Fruit fly (Drosophila melanogaster) whole organism, embryonic: ENCODE measurements around the gene cac.

Source experiments
- BtbVII ChIP-seq: fragments of 200-800 bp; sonication (Bioruptor generic); optimal IDR thresholded peaks from 3 replicates; lab custom pipeline; 2017; ENCODE audit warnings: missing biosample characterization, mild to moderate bottlenecking, missing genetic modification characterization
- CG10431 ChIP-seq: fragments of 200-800 bp; sonication (Bioruptor generic); optimal IDR thresholded peaks from 3 replicates; lab custom pipeline; 2018; ENCODE audit warnings: missing biosample characterization, mild to moderate bottlenecking, missing genetic modification characterization
- CG11723 ChIP-seq: fragments of 200-800 bp; sonication (Bioruptor generic); optimal IDR thresholded peaks from 2 replicates; lab custom pipeline; 2017; ENCODE audit warnings: missing biosample characterization, mild to moderate bottlenecking, missing genetic modification characterization
- CG13287 ChIP-seq: fragments of 200-800 bp; sonication (Bioruptor generic); IDR thresholded peaks from 2 replicates; pipeline ENCODE4 v1.3.6; 2022; ENCODE audit warnings: missing biosample characterization, missing genetic modification characterization; ENCODE audit not compliant: partially characterized antibody
- CG14014 ChIP-seq: fragments of 200-800 bp; sonication (Bioruptor generic); IDR thresholded peaks from 2 replicates; pipeline ENCODE4 v1.3.6; 2022; ENCODE audit warnings: missing biosample characterization, missing genetic modification characterization
- CG14965 ChIP-seq: fragments of 200-800 bp; sonication (Bioruptor generic); optimal IDR thresholded peaks from 2 replicates; lab custom pipeline; 2016; ENCODE audit warnings: missing biosample characterization, missing genetic modification characterization, borderline replicate concordance
- CG15269 ChIP-seq: fragments of 200-800 bp; sonication (Bioruptor generic); optimal IDR thresholded peaks from 2 replicates; lab custom pipeline; 2018; ENCODE audit warnings: missing biosample characterization, mild to moderate bottlenecking, missing genetic modification characterization, moderate library complexity
- CG16779 ChIP-seq: fragments of 200-800 bp; sonication (Bioruptor generic); IDR thresholded peaks from 2 replicates; pipeline ENCODE4 v1.3.6; 2022; ENCODE audit warnings: missing biosample characterization, missing genetic modification characterization
- CG16863 ChIP-seq: fragments of 200-800 bp; sonication (Bioruptor generic); optimal IDR thresholded peaks from 3 replicates; lab custom pipeline; 2016; ENCODE audit warnings: missing biosample characterization, missing genetic modification characterization
- CG2129 ChIP-seq: fragments of 200-800 bp; sonication (Bioruptor generic); IDR thresholded peaks from 2 replicates; pipeline ENCODE4 v1.3.6; 2022; ENCODE audit warnings: missing biosample characterization, missing genetic modification characterization; ENCODE audit not compliant: partially characterized antibody
- CG2712 ChIP-seq: fragments of 200-800 bp; optimal IDR thresholded peaks from 3 replicates; lab custom pipeline; 2019; ENCODE audit warnings: missing biosample characterization, mild to moderate bottlenecking, missing genetic modification characterization, moderate library complexity
- CG32767 ChIP-seq: fragments of 200-800 bp; sonication (Bioruptor generic); IDR thresholded peaks from 2 replicates; pipeline ENCODE4 v1.3.6; 2022; ENCODE audit warnings: missing biosample characterization, missing genetic modification characterization
- CG3407 ChIP-seq: fragments of 200-800 bp; sonication (Bioruptor generic); optimal IDR thresholded peaks from 2 replicates; lab custom pipeline; 2018; ENCODE audit warnings: missing biosample characterization, mild to moderate bottlenecking, missing genetic modification characterization
- CG5180 ChIP-seq: fragments of 200-800 bp; sonication (Bioruptor generic); optimal IDR thresholded peaks from 3 replicates; lab custom pipeline; 2017; ENCODE audit warnings: missing biosample characterization, missing genetic modification characterization, mild to moderate bottlenecking, moderate library complexity, missing genetic modification reagents
- CG5953 ChIP-seq: fragments of 200-800 bp; sonication (Bioruptor generic); IDR thresholded peaks from 2 replicates; pipeline ENCODE4 v1.3.6; 2022; ENCODE audit warnings: missing biosample characterization, missing genetic modification characterization
- CG8924 ChIP-seq: fragments of 200-800 bp; optimal IDR thresholded peaks from 3 replicates; lab custom pipeline; 2019; ENCODE audit warnings: missing biosample characterization, mild to moderate bottlenecking, missing genetic modification characterization, moderate library complexity
- CG9609 ChIP-seq: fragments of 200-800 bp; sonication (Bioruptor generic); optimal IDR thresholded peaks from 3 replicates; lab custom pipeline; 2016; ENCODE audit warnings: missing biosample characterization, missing genetic modification characterization
- CG9727 ChIP-seq: fragments of 200-800 bp; sonication (Bioruptor generic); optimal IDR thresholded peaks from 3 replicates; lab custom pipeline; 2017; ENCODE audit warnings: missing biosample characterization, mild to moderate bottlenecking, missing genetic modification characterization
- CG9932 ChIP-seq: fragments of 200-800 bp; sonication (Bioruptor generic); IDR thresholded peaks from 2 replicates; pipeline ENCODE4 v1.3.6; 2022; ENCODE audit warnings: missing biosample characterization, missing genetic modification characterization
- D19A ChIP-seq: fragments of 200-800 bp; optimal IDR thresholded peaks from 3 replicates; lab custom pipeline; 2019; ENCODE audit warnings: missing biosample characterization, mild to moderate bottlenecking, missing genetic modification characterization, moderate library complexity
- H2.0 ChIP-seq: fragments of 200-800 bp; sonication (Bioruptor generic); IDR thresholded peaks from 2 replicates; pipeline ENCODE4 v1.3.6; 2022; ENCODE audit warnings: missing biosample characterization, missing genetic modification characterization
- MBD-R2 ChIP-seq: fragments of 200-800 bp; sonication (Bioruptor generic); IDR thresholded peaks from 2 replicates; pipeline ENCODE4 v1.3.6; 2022; ENCODE audit warnings: missing biosample characterization, missing genetic modification characterization
- Meics ChIP-seq: fragments of 200-800 bp; sonication (Bioruptor generic); optimal IDR thresholded peaks from 2 replicates; lab custom pipeline; 2017; ENCODE audit warnings: missing biosample characterization, mild to moderate bottlenecking, missing genetic modification characterization
- NfI ChIP-seq: fragments of 200-800 bp; sonication (Bioruptor generic); optimal IDR thresholded peaks from 3 replicates; lab custom pipeline; 2018; ENCODE audit warnings: missing biosample characterization, mild to moderate bottlenecking, missing genetic modification characterization, moderate library complexity
- Poxn ChIP-seq: fragments of 200-800 bp; sonication (Bioruptor generic); IDR thresholded peaks from 2 replicates; pipeline ENCODE4 v1.3.6; 2022; ENCODE audit warnings: missing biosample characterization, missing genetic modification characterization
- Rfx ChIP-seq: fragments of 200-800 bp; sonication (Bioruptor generic); IDR thresholded peaks from 2 replicates; pipeline ENCODE4 v1.3.6; 2022; ENCODE audit warnings: missing biosample characterization, missing genetic modification characterization
- Spps ChIP-seq: fragments of 200-800 bp; sonication (Bioruptor generic); optimal IDR thresholded peaks from 2 replicates; lab custom pipeline; 2018; ENCODE audit warnings: missing biosample characterization, mild to moderate bottlenecking, missing genetic modification characterization
- Sry-δ ChIP-seq: fragments of 200-800 bp; sonication (Bioruptor generic); optimal IDR thresholded peaks from 2 replicates; lab custom pipeline; 2016; ENCODE audit warnings: missing biosample characterization, missing genetic modification characterization
- cas ChIP-seq: fragments of 200-800 bp; sonication (Bioruptor generic); IDR thresholded peaks from 2 replicates; pipeline ENCODE4 v1.3.6; 2022; ENCODE audit warnings: missing biosample characterization, missing genetic modification characterization
- chn ChIP-seq: fragments of 200-800 bp; sonication (Bioruptor generic); optimal IDR thresholded peaks from 2 replicates; lab custom pipeline; 2016; ENCODE audit warnings: missing biosample characterization, missing genetic modification characterization
- dmrt11E ChIP-seq: fragments of 200-800 bp; sonication (Bioruptor generic); optimal IDR thresholded peaks from 3 replicates; lab custom pipeline; 2018; ENCODE audit warnings: missing biosample characterization, mild to moderate bottlenecking, missing genetic modification characterization, moderate library complexity
- dysf ChIP-seq: fragments of 200-800 bp; sonication (Bioruptor generic); IDR thresholded peaks from 3 replicates; pipeline ENCODE4 v1.3.6; 2022; ENCODE audit warnings: missing biosample characterization, missing genetic modification characterization
- eve ChIP-seq, 2 experiments: fragments of >200 bp; optimal IDR thresholded peaks; 2 replicates each; lab custom pipeline; 2017; ENCODE audit warnings: missing biosample characterization in 2 of 2, missing genetic modification characterization in 2 of 2
- fd96Cb ChIP-seq: fragments of 200-800 bp; sonication (Bioruptor generic); optimal IDR thresholded peaks from 2 replicates; lab custom pipeline; 2018; ENCODE audit warnings: missing biosample characterization, mild to moderate bottlenecking, missing genetic modification characterization, moderate library complexity
- grau ChIP-seq: fragments of 200-800 bp; optimal IDR thresholded peaks from 3 replicates; lab custom pipeline; 2019; ENCODE audit warnings: missing biosample characterization, mild to moderate bottlenecking, missing genetic modification characterization, moderate library complexity
- gsb ChIP-seq: fragments of 200-800 bp; sonication (Bioruptor generic); IDR thresholded peaks from 2 replicates; pipeline ENCODE4 v1.3.6; 2022; ENCODE audit warnings: missing biosample characterization, missing genetic modification characterization
- gt ChIP-seq: fragments of 200-800 bp; sonication (Bioruptor generic); IDR thresholded peaks from 2 replicates; pipeline ENCODE4 v1.3.6; 2022; ENCODE audit warnings: missing biosample characterization, missing genetic modification characterization
- nau ChIP-seq: fragments of 200-800 bp; sonication (Bioruptor generic); optimal IDR thresholded peaks from 3 replicates; lab custom pipeline; 2017; ENCODE audit warnings: missing biosample characterization, mild to moderate bottlenecking, missing genetic modification characterization, missing genetic modification reagents
- nerfin-1 ChIP-seq: fragments of 200-800 bp; sonication (Bioruptor generic); optimal IDR thresholded peaks from 3 replicates; lab custom pipeline; 2019; ENCODE audit warnings: missing biosample characterization, mild to moderate bottlenecking, missing genetic modification characterization, moderate library complexity
- nom ChIP-seq: fragments of 200-800 bp; sonication (Bioruptor generic); optimal IDR thresholded peaks from 2 replicates; lab custom pipeline; 2017; ENCODE audit warnings: missing biosample characterization, missing genetic modification characterization, mild to moderate bottlenecking, moderate library complexity, missing genetic modification reagents
- repo ChIP-seq: fragments of 200-800 bp; sonication (Bioruptor generic); optimal IDR thresholded peaks from 2 replicates; lab custom pipeline; 2016; ENCODE audit warnings: missing biosample characterization, missing genetic modification characterization
- slbo ChIP-seq: fragments of 200-800 bp; sonication (Bioruptor generic); IDR thresholded peaks from 2 replicates; pipeline ENCODE4 v1.3.6; 2022; ENCODE audit warnings: missing biosample characterization, missing genetic modification characterization
- slou ChIP-seq: fragments of 200-800 bp; sonication (Bioruptor generic); optimal IDR thresholded peaks from 3 replicates; lab custom pipeline; 2016; ENCODE audit warnings: missing biosample characterization, missing genetic modification characterization
- so ChIP-seq: fragments of 200-800 bp; sonication (Bioruptor generic); IDR thresholded peaks from 3 replicates; pipeline ENCODE4 v1.3.6; 2022; ENCODE audit warnings: missing biosample characterization, missing genetic modification characterization
- sug ChIP-seq: fragments of 200-800 bp; optimal IDR thresholded peaks from 2 replicates; lab custom pipeline; 2019; ENCODE audit warnings: missing biosample characterization, mild to moderate bottlenecking, missing genetic modification characterization, moderate library complexity
- tap ChIP-seq: fragments of 200-800 bp; optimal IDR thresholded peaks from 3 replicates; lab custom pipeline; 2019; ENCODE audit warnings: missing biosample characterization, mild to moderate bottlenecking, missing genetic modification characterization, moderate library complexity
- trh ChIP-seq: fragments of 200-800 bp; sonication (Bioruptor generic); optimal IDR thresholded peaks from 2 replicates; lab custom pipeline; 2016; ENCODE audit warnings: missing biosample characterization, missing genetic modification characterization
- usp ChIP-seq: fragments of >200 bp; optimal IDR thresholded peaks from 2 replicates; lab custom pipeline; 2017; ENCODE audit warnings: missing biosample characterization, missing genetic modification characterization
- vnd ChIP-seq: fragments of 200-800 bp; sonication (Bioruptor generic); IDR thresholded peaks from 3 replicates; pipeline ENCODE4 v1.3.6; 2022; ENCODE audit warnings: missing biosample characterization, missing genetic modification characterization; ENCODE audit not compliant: partially characterized antibody
- zfh2 ChIP-seq: fragments of 200-800 bp; sonication (Bioruptor generic); optimal IDR thresholded peaks from 2 replicates; lab custom pipeline; 2016; ENCODE audit warnings: missing biosample characterization, missing genetic modification characterization

cac gene

dm6 chrX:12017815-12018439 is 33.0 kb upstream of the cac start, which contains the start of gene Chrac-16 (continued):
- no peak for TF ChIP-seq CG32767 (GFP tag; lab: Robert Waterston, UW)
- TF ChIP-seq eve (GFP tag; optimal IDR thresholded peaks at IDR 0.05; lab: Kevin White, UChicago), result no peak
- no peak for TF ChIP-seq H2.0 (GFP tag; lab: Robert Waterston, UW)
- TF ChIP-seq CG2129, result peak; percentile 60
- no peak for TF ChIP-seq CG3407 (GFP tag; lab: Kevin White, UChicago)
- no peak for TF ChIP-seq CG15269
- TF ChIP-seq Poxn (GFP tag; lab: Robert Waterston, UW), result no peak
- TF ChIP-seq Spps, result no peak
- TF ChIP-seq Rfx (GFP tag; lab: Robert Waterston, UW), result no peak
- no peak for TF ChIP-seq CG14965 (GFP tag; lab: Kevin White, UChicago)
- TF ChIP-seq so (GFP tag; lab: Robert Waterston, UW), result no peak
- no peak for TF ChIP-seq trh (GFP tag; lab: Kevin White, UChicago)
- no peak for TF ChIP-seq CG16863 (GFP tag; lab: Kevin White, UChicago)
- TF ChIP-seq CG16779 (GFP tag; lab: Robert Waterston, UW), result no peak
- TF ChIP-seq slou, result no peak
- TF ChIP-seq NfI (GFP tag; lab: Kevin White, UChicago), result no peak
- TF ChIP-seq cas, result no peak
- TF ChIP-seq CG11723, result no peak
- TF ChIP-seq Sry-δ (GFP tag; lab: Kevin White, UChicago), result peak; percentile 83
- TF ChIP-seq MBD-R2 (GFP tag; lab: Robert Waterston, UW), result peak; percentile 55
- TF ChIP-seq vnd (GFP tag; lab: Robert Waterston, UW), result peak; percentile 80
- TF ChIP-seq repo (GFP tag; lab: Kevin White, UChicago), result no peak
- TF ChIP-seq grau, result no peak

dm6 chrX:12014800-12015389 is 30.0 kb upstream of the cac start:
- peak; percentile 17 for TF ChIP-seq CG2712 (tag; lab: Kevin White, UChicago)
- TF ChIP-seq dmrt11E, result peak; percentile 7
- no peak for TF ChIP-seq usp (GFP tag; lab: Kevin White, UChicago)
- peak; percentile 36 for TF ChIP-seq CG9727
- TF ChIP-seq gsb (GFP tag; lab: Robert Waterston, UW), result 0 out of 2 replicates have a peak, but pooled peaks have one; percentile 17
- TF ChIP-seq tap (tag; lab: Kevin White, UChicago), result no peak
- no peak for TF ChIP-seq nau
- TF ChIP-seq zfh2 (GFP tag; lab: Kevin White, UChicago), result peak; percentile 7
- TF ChIP-seq slbo (GFP tag; lab: Robert Waterston, UW), result peak; percentile 25
- TF ChIP-seq CG9932 (GFP tag; lab: Robert Waterston, UW), result no peak
- 0 out of 2 replicates have a peak, but pooled peaks have one; percentile 5 for TF ChIP-seq CG14014 (GFP tag; lab: Robert Waterston, UW)
- TF ChIP-seq D19A, result peak; percentile 10
- TF ChIP-seq gt (GFP tag; lab: Robert Waterston, UW), result no peak
- peak; percentile 40; the same call in 1 of the 3 replicates for TF ChIP-seq dysf (GFP tag; lab: Robert Waterston, UW)
- no peak for TF ChIP-seq CG5953 (GFP tag; lab: Robert Waterston, UW)
- peak; percentile 6 for TF ChIP-seq CG8924
- TF ChIP-seq CG5180 (GFP tag; lab: Kevin White, UChicago), result no peak
- TF ChIP-seq CG10431 (GFP tag; lab: Kevin White, UChicago), result no peak
- peak; percentile 18 for TF ChIP-seq chn (GFP tag; lab: Kevin White, UChicago)
- TF ChIP-seq CG9609 (GFP tag; lab: Kevin White, UChicago), result peak; percentile 19
- peak; percentile 18 for TF ChIP-seq sug
- TF ChIP-seq nom, result peak; percentile 12
- peak; percentile 1 for TF ChIP-seq fd96Cb (tag; lab: Kevin White, UChicago)
- no peak for TF ChIP-seq BtbVII (GFP tag; lab: Kevin White, UChicago)
- no peak for TF ChIP-seq nerfin-1 (tag; lab: Kevin White, UChicago)
- TF ChIP-seq Spps, result peak; percentile 18
- TF ChIP-seq Meics (GFP tag; lab: Kevin White, UChicago), result peak; percentile 19
- peak; percentile 31; the same call in 1 of the 2 replicates for TF ChIP-seq CG13287 (GFP tag; lab: Robert Waterston, UW)
